Fruit fly (Drosophila melanogaster): Measurements from ENCODE around the gene DIP-gamma.

The DIP-gamma gene

dm6 chr3R:29004884-29005621, 34.9 kb upstream of the DIP-gamma start (continued):
- TF ChIP-seq slbo (GFP tag; IDR thresholded peaks at IDR 0.05) (peak; percentile 62), row (GFP tag; IDR thresholded peaks at IDR 0.05) (peak; percentile 69), esg (GFP tag; conservative IDR thresholded peaks at IDR 0.05) (peak; percentile 47), Fer2 (tag; optimal IDR thresholded peaks at IDR 0.05) (no peak), CG12299 (tag; optimal IDR thresholded peaks at IDR 0.05) (no peak), ap (GFP tag; IDR thresholded peaks at IDR 0.05) (no peak), Asciz (GFP tag; optimal IDR thresholded peaks at IDR 0.05) (no peak), CG13287 (GFP tag; IDR thresholded peaks at IDR 0.05; ENCODE audit: partially characterized antibody) (no peak), MTF-1 (GFP tag; optimal IDR thresholded peaks at IDR 0.05; ENCODE audit: borderline replicate concordance) (no peak), en (GFP tag; optimal IDR thresholded peaks at IDR 0.05) (no peak)

- TF ChIP-seq CrebB (tag; optimal IDR thresholded peaks at IDR 0.05) (no peak), Poxn (GFP tag; IDR thresholded peaks at IDR 0.05) (no peak), crc (GFP tag; optimal IDR thresholded peaks at IDR 0.05) (no peak), Sin3A (optimal IDR thresholded peaks at IDR 0.05) (no peak), ci (GFP tag; IDR thresholded peaks at IDR 0.05) (no peak), CG9215 (GFP tag; IDR thresholded peaks at IDR 0.05) (no peak), CG14710 (tag; optimal IDR thresholded peaks at IDR 0.05) (no peak)
Observed at dm6 chr3R:29000001-29000400, 29.8 kb upstream of the DIP-gamma start.

- no peak for TF ChIP-seq H2.0 (GFP tag; IDR thresholded peaks at IDR 0.05)
- no peak for TF ChIP-seq p53 (GFP tag; optimal IDR thresholded peaks at IDR 0.05)
- peak; percentile 3 for TF ChIP-seq CG11504 (tag; optimal IDR thresholded peaks at IDR 0.05)
- 0 out of 3 replicates have a peak, but pooled peaks have one; percentile 22 for TF ChIP-seq CG11695 (GFP tag; IDR thresholded peaks at IDR 0.05)
- no peak for TF ChIP-seq CG6272 (GFP tag; IDR thresholded peaks at IDR 0.05)
Observed at dm6 chr3R:28998999-28999398, 28.8 kb upstream of the DIP-gamma start.

- TF ChIP-seq Med (GFP tag) (no peak), CHES-1-like (GFP tag; optimal IDR thresholded peaks at IDR 0.05) (no peak), kah (GFP tag; optimal IDR thresholded peaks at IDR 0.05) (no peak), Trl (optimal IDR thresholded peaks at IDR 0.05) (peak; percentile 48 to 53), Trl (GFP tag; optimal IDR thresholded peaks at IDR 0.05) (no peak), cg (GFP tag; optimal IDR thresholded peaks at IDR 0.05) (peak; percentile 15), Doc2 (GFP tag; IDR thresholded peaks at IDR 0.05) (no peak), tap (tag; optimal IDR thresholded peaks at IDR 0.05) (no peak), CG2116 (GFP tag; optimal IDR thresholded peaks at IDR 0.05) (no peak), Rfx (GFP tag; IDR thresholded peaks at IDR 0.05) (no peak), h (optimal IDR thresholded peaks at IDR 0.05) (no peak), CG9876 (GFP tag; optimal IDR thresholded peaks at IDR 0.05) (no peak), CG12155 (GFP tag; optimal IDR thresholded peaks at IDR 0.05) (no peak), CG10565 (GFP tag; optimal IDR thresholded peaks at IDR 0.05) (no peak), Sry-δ (GFP tag; optimal IDR thresholded peaks at IDR 0.05) (no peak), Deaf1 (tag; optimal IDR thresholded peaks at IDR 0.05) (peak; percentile 95)
Observed at dm6 chr3R:28990695-28991094, 20.5 kb upstream of the DIP-gamma start.

Data from whole organism, embryonic.